Fruit fly (Drosophila melanogaster) whole organism, wandering third instar larva: ENCODE data around the gene SMC6.
A peak's percentile ranks its signal among the peaks of the same experiment; 100 is the strongest.

ENCODE experiments used
- Dfd ChIP-seq: fragments of >200 bp; optimal IDR thresholded peaks from 2 replicates; lab custom pipeline; 2017; ENCODE audit warnings: missing biosample characterization, missing genetic modification characterization
- GATAd ChIP-seq: sonication (Bioruptor generic); optimal IDR thresholded peaks from 2 replicates; lab custom pipeline; 2016; ENCODE audit warnings: missing biosample characterization, missing genetic modification characterization
- Mio ChIP-seq: sonication (Bioruptor generic); optimal IDR thresholded peaks from 2 replicates; lab custom pipeline; 2016; ENCODE audit warnings: missing biosample characterization, missing genetic modification characterization
- Myc ChIP-seq: fragments of >200 bp; optimal IDR thresholded peaks from 2 replicates; lab custom pipeline; 2017
- OdsH ChIP-seq: fragments of 200-800 bp; sonication (Bioruptor generic); optimal IDR thresholded peaks from 2 replicates; lab custom pipeline; 2016; ENCODE audit warnings: missing biosample characterization, mild to moderate bottlenecking, missing genetic modification characterization
- Vsx2 ChIP-seq: fragments of 200-300, 225-300 bp; sonication (Bioruptor generic); optimal IDR thresholded peaks from 2 replicates; lab custom pipeline; 2018; ENCODE audit warnings: missing biosample characterization, missing genetic modification characterization; ENCODE audit not compliant: partially characterized antibody
- brk ChIP-seq: fragments of 200-800 bp; sonication (Bioruptor generic); optimal IDR thresholded peaks from 2 replicates; lab custom pipeline; 2016; ENCODE audit warnings: missing biosample characterization, mild to moderate bottlenecking, missing genetic modification characterization
- fru ChIP-seq: fragments of 200-800 bp; sonication (Bioruptor generic); optimal IDR thresholded peaks from 3 replicates; lab custom pipeline; 2016; ENCODE audit warnings: missing biosample characterization, mild to moderate bottlenecking, missing genetic modification characterization
- h ChIP-seq: fragments of 200-800 bp; sonication (Bioruptor generic); optimal IDR thresholded peaks from 3 replicates; lab custom pipeline; 2016; ENCODE audit warnings: missing biosample characterization, mild to moderate bottlenecking, missing genetic modification characterization
- psq ChIP-seq: fragments of 200-800 bp; sonication (Bioruptor generic); optimal IDR thresholded peaks from 3 replicates; lab custom pipeline; 2017; ENCODE audit warnings: missing biosample characterization, mild to moderate bottlenecking, missing genetic modification characterization, moderate library complexity
- usp ChIP-seq: fragments of >200 bp; optimal IDR thresholded peaks from 2 replicates; lab custom pipeline; 2017; ENCODE audit warnings: missing biosample characterization, missing genetic modification characterization

- TF ChIP-seq usp (GFP tag; lab: Kevin White, UChicago) (no peak), Mio (GFP tag; lab: Kevin White, UChicago) (no peak), brk (GFP tag; lab: Kevin White, UChicago) (no peak), GATAd (GFP tag; lab: Kevin White, UChicago) (no peak), psq (GFP tag; lab: Kevin White, UChicago) (peak; percentile 86), Dfd (no peak), OdsH (GFP tag; lab: Kevin White, UChicago) (no peak), Vsx2 (GFP tag; lab: Kevin White, UChicago) (no peak), fru (GFP tag; lab: Kevin White, UChicago) (no peak), Myc (no peak), h (no peak)
Observed at dm6 chr3R:24233366-24234161, 40.3 kb upstream of the SMC6 start.
